Worm (Caenorhabditis elegans): Measurements from ENCODE around the gene dyf-2.

Gene dyf-2

DNA sequence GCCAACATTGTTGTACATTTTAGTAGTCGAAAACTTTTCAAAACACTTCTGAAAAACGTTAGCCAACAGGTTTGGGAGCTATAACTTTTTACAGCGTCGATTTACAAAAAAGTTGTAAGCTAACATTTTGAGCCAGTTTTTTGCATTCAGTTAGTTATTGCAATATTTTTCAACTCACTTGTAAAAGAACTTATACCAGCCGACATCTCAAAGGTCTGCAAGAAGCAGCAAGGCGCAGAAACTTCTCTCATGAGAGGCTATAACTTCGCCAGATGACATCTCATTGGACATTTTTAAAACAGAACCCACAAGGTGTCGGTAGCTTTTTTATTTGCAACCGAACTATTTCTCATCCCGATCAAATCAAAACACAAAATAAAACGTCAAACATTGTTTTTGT lies 16.7 kb downstream of the dyf-2 start:
- no peak for TF ChIP-seq ahr-1 (tag; optimal IDR thresholded peaks at IDR 0.05)
- no peak for TF ChIP-seq tbx-2 (tag; optimal IDR thresholded peaks at IDR 0.05)
- TF ChIP-seq lim-6 (tag; optimal IDR thresholded peaks at IDR 0.05), result no peak
- TF ChIP-seq pha-2 (tag; optimal IDR thresholded peaks at IDR 0.05), result no peak
- TF ChIP-seq ceh-45 (GFP tag; IDR thresholded peaks at IDR 0.05), result no peak
- no peak for TF ChIP-seq elt-4 (tag; optimal IDR thresholded peaks at IDR 0.05)
- no peak for TF ChIP-seq ceh-6 (GFP tag; optimal IDR thresholded peaks at IDR 0.05)
- no peak for TF ChIP-seq sdc-2 (tag; optimal IDR thresholded peaks at IDR 0.05)
- no peak for TF ChIP-seq ceh-24 (tag; optimal IDR thresholded peaks at IDR 0.05)
- no peak for TF ChIP-seq ceh-31 (tag; optimal IDR thresholded peaks at IDR 0.05)

DNA sequence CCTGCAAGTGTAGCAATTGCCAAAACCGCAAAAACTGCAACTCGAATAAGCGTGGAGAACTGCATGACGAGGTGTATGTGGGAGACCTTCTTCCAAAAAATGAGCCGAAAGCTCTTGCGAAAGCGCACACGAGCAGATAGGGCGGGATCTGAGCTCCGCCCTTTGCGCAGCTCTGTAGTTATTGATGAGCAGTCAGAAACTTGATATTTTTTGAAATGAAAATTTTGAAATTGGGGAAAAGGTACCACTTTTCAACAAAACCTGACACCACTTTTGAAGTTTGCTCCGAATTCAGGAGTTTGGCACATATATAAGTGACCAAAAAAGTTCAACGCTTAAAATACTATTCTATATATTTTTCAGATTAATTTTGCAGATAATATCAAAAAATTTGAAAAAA lies 18.5 kb downstream of the dyf-2 start, which contains the start of gene flp-15:
flp-15 (minus strand) TSS at position 101 of the 400 bp plus-strand sequence.
- no peak for TF ChIP-seq K02D7.2 (tag; optimal IDR thresholded peaks at IDR 0.05)
- TF ChIP-seq ceh-34 (tag; optimal IDR thresholded peaks at IDR 0.05), result no peak
- TF ChIP-seq elt-4 (tag; optimal IDR thresholded peaks at IDR 0.05), result no peak
- TF ChIP-seq Y22D7AL.16 (tag; optimal IDR thresholded peaks at IDR 0.05), result no peak
- no peak for TF ChIP-seq T23F11.4 (GFP tag; optimal IDR thresholded peaks at IDR 0.05)
- TF ChIP-seq unc-55 (GFP tag; optimal IDR thresholded peaks at IDR 0.05), result no peak
- TF ChIP-seq hlh-15 (tag; optimal IDR thresholded peaks at IDR 0.05), result no peak
- TF ChIP-seq ttx-3 (tag; optimal IDR thresholded peaks at IDR 0.05), result no peak
- no peak for TF ChIP-seq ceh-2 (tag; optimal IDR thresholded peaks at IDR 0.05)
- no peak for TF ChIP-seq F13H6.1 (tag; optimal IDR thresholded peaks at IDR 0.05)
- TF ChIP-seq madf-2 (tag; optimal IDR thresholded peaks at IDR 0.05), result no peak
- TF ChIP-seq fax-1 (tag; optimal IDR thresholded peaks at IDR 0.05), result no peak
- TF ChIP-seq che-1 (tag; optimal IDR thresholded peaks at IDR 0.05), result no peak
- TF ChIP-seq pag-3 (tag; optimal IDR thresholded peaks at IDR 0.05; ENCODE audit: borderline replicate concordance), result no peak
- no peak for TF ChIP-seq hlh-30 (tag; optimal IDR thresholded peaks at IDR 0.05; ENCODE audit: insufficient read depth)
- no peak for TF ChIP-seq hlh-8 (tag; optimal IDR thresholded peaks at IDR 0.05)
- TF ChIP-seq ceh-14 (tag; optimal IDR thresholded peaks at IDR 0.05), result no peak
- no peak for TF ChIP-seq lim-6 (tag; optimal IDR thresholded peaks at IDR 0.05)
- TF ChIP-seq nhr-11 (tag; optimal IDR thresholded peaks at IDR 0.05), result no peak

DNA sequence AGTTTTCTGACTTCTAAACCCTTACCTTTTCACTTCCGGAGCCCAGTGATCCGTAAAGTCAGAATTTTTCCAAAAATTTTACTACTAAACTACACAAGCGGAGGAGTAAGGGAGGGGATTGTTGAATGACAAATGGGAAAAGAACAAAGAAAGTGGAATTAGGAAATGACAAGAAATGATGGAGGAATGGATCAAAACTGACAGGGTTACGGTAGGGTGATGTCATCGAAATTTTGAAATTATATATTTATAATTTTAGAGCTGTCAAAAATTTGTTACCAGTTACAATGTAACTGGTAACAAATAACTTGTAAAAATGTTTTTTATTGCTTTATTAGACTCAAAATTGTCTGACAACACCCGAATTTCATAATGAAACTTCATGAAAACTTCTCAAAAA lies 19.8 kb downstream of the dyf-2 start:
- TF ChIP-seq eyg-1 (tag; optimal IDR thresholded peaks at IDR 0.05) (no peak), zip-5 (tag; optimal IDR thresholded peaks at IDR 0.05) (no peak)

ce11 chrIII:13660123-13660522 lies 26.1 kb downstream of the dyf-2 start:
- TF ChIP-seq tbx-2 (tag; optimal IDR thresholded peaks at IDR 0.05), result no peak
- TF ChIP-seq ceh-30 (tag; optimal IDR thresholded peaks at IDR 0.05), result no peak
- TF ChIP-seq elt-4 (tag; optimal IDR thresholded peaks at IDR 0.05), result no peak
- TF ChIP-seq pag-3 (tag; optimal IDR thresholded peaks at IDR 0.05; ENCODE audit: borderline replicate concordance), result no peak
- TF ChIP-seq nhr-232 (tag; optimal IDR thresholded peaks at IDR 0.05), result no peak
- no peak for TF ChIP-seq C08G9.2 (tag; optimal IDR thresholded peaks at IDR 0.05)
- no peak for TF ChIP-seq ceh-48 (tag; optimal IDR thresholded peaks at IDR 0.05)
- TF ChIP-seq fkh-6 (tag; optimal IDR thresholded peaks at IDR 0.05), result no peak
- TF ChIP-seq eyg-1 (tag; optimal IDR thresholded peaks at IDR 0.05), result no peak
- no peak for TF ChIP-seq unc-42 (tag; optimal IDR thresholded peaks at IDR 0.05)
- TF ChIP-seq madf-2 (tag; optimal IDR thresholded peaks at IDR 0.05), result no peak
- no peak for TF ChIP-seq ceh-14 (tag; optimal IDR thresholded peaks at IDR 0.05)
- no peak for TF ChIP-seq ceh-6 (GFP tag; optimal IDR thresholded peaks at IDR 0.05)
- TF ChIP-seq ahr-1 (tag; optimal IDR thresholded peaks at IDR 0.05), result no peak
- no peak for TF ChIP-seq ets-4 (tag; optimal IDR thresholded peaks at IDR 0.05)
- TF ChIP-seq pha-4 (tag; optimal IDR thresholded peaks at IDR 0.05), result no peak
- TF ChIP-seq ttx-3 (tag; optimal IDR thresholded peaks at IDR 0.05), result no peak
- TF ChIP-seq mec-3 (tag; optimal IDR thresholded peaks at IDR 0.05; ENCODE audit: borderline replicate concordance), result no peak
